Worm (Caenorhabditis elegans) whole organism, L2 larva: ENCODE measurements around the gene Y57G11C.499.

Source experiments
- F13H6.1 ChIP-seq: sonication (generic microtip); optimal IDR thresholded peaks from 2 replicates; lab custom pipeline; 2016; ENCODE audit warnings: missing genetic modification characterization, missing compliant biosample characterization
- aly-2 ChIP-seq: fragments of 150-350 bp; optimal IDR thresholded peaks from 2 replicates; lab custom pipeline; 2014; ENCODE audit warnings: missing biosample characterization, missing genetic modification characterization
- lsy-2 ChIP-seq, 2 experiments: fragments of 150-350 bp in 1 of 2; sonication (generic microtip) in 1 of 2; optimal IDR thresholded peaks; 2 replicates each; lab custom pipeline; 2014 to 2017; ENCODE audit warnings: missing biosample characterization in 2 of 2, missing genetic modification characterization in 2 of 2
- nhr-77 ChIP-seq: fragments of 150-350 bp; optimal IDR thresholded peaks from 2 replicates; lab custom pipeline; 2014; ENCODE audit warnings: missing biosample characterization, missing genetic modification characterization
- sem-4 ChIP-seq: fragments of 150-350 bp; optimal IDR thresholded peaks from 2 replicates; lab custom pipeline; 2014; ENCODE audit warnings: missing biosample characterization, missing genetic modification reagents, missing genetic modification characterization
- snpc-4 ChIP-seq: fragments of 150-350 bp; optimal IDR thresholded peaks from 2 replicates; lab custom pipeline; 2014; ENCODE audit warnings: missing biosample characterization, missing genetic modification characterization
- zag-1 ChIP-seq: fragments of 150-350 bp; optimal IDR thresholded peaks from 2 replicates; lab custom pipeline; 2014; ENCODE audit warnings: missing biosample characterization, missing genetic modification characterization

- TF ChIP-seq sem-4 (tag; lab: Kevin White, UChicago) (no peak), nhr-77 (tag; lab: Kevin White, UChicago) (no peak), F13H6.1 (tag; lab: Kevin White, UChicago) (no peak), lsy-2 (tag; optimal IDR thresholded peaks at IDR 0.05; lab: Kevin White, UChicago) (no peak), aly-2 (tag; lab: Kevin White, UChicago) (no peak), snpc-4 (tag; lab: Kevin White, UChicago) (no peak), zag-1 (no peak)
Observed at ce11 chrIV:14800931-14801330, 46.2 kb upstream of the Y57G11C.499 start.
